Fruit fly (Drosophila melanogaster) whole organism, embryonic: ENCODE measurements around the gene CG13022.

Experiments used
- Ada2b ChIP-seq: fragments of 200-800 bp; sonication (Bioruptor generic); IDR thresholded peaks from 2 replicates; pipeline ENCODE4 v1.3.6; 2022; ENCODE audit warnings: missing biosample characterization, missing genetic modification characterization
- BEAF-32 ChIP-seq: fragments of 200-800 bp; sonication (Bioruptor generic); optimal IDR thresholded peaks from 3 replicates; lab custom pipeline; 2017; ENCODE audit warnings: missing biosample characterization, missing genetic modification characterization, mild to moderate bottlenecking, moderate library complexity, missing genetic modification reagents
- CG1024 ChIP-seq: fragments of 200-800 bp; sonication (Bioruptor generic); IDR thresholded peaks from 2 replicates; pipeline ENCODE4 v1.3.6; 2022; ENCODE audit warnings: missing biosample characterization, missing genetic modification characterization
- CG10321 ChIP-seq: fragments of 200-800 bp; sonication (Bioruptor generic); IDR thresholded peaks from 2 replicates; pipeline ENCODE4 v1.3.6; 2022; ENCODE audit warnings: missing biosample characterization, missing genetic modification characterization
- CG10654 ChIP-seq: fragments of 200-800 bp; sonication (Bioruptor generic); optimal IDR thresholded peaks from 2 replicates; lab custom pipeline; 2016; ENCODE audit warnings: missing biosample characterization, missing genetic modification characterization
- CG11695 ChIP-seq: fragments of 200-800 bp; sonication (Bioruptor generic); IDR thresholded peaks from 3 replicates; pipeline ENCODE4 v1.3.6; 2022; ENCODE audit warnings: missing biosample characterization, missing genetic modification characterization
- CG17385 ChIP-seq: fragments of 200-800 bp; sonication (Bioruptor generic); optimal IDR thresholded peaks from 3 replicates; lab custom pipeline; 2018; ENCODE audit warnings: missing biosample characterization, mild to moderate bottlenecking, missing genetic modification characterization
- CG17802 ChIP-seq: fragments of 200-800 bp; sonication (Bioruptor generic); optimal IDR thresholded peaks from 2 replicates; lab custom pipeline; 2018; ENCODE audit warnings: missing biosample characterization, mild to moderate bottlenecking, missing genetic modification characterization, moderate library complexity
- CG17912 ChIP-seq: fragments of 200-800 bp; sonication (Bioruptor generic); optimal IDR thresholded peaks from 2 replicates; lab custom pipeline; 2018; ENCODE audit warnings: missing biosample characterization, mild to moderate bottlenecking, missing genetic modification characterization
- CG2199 ChIP-seq: fragments of 200-800 bp; sonication (Bioruptor generic); IDR thresholded peaks from 3 replicates; pipeline ENCODE4 v1.3.6; 2022; ENCODE audit warnings: missing biosample characterization, missing genetic modification characterization
- CG2875 ChIP-seq: fragments of 200-800 bp; sonication (Bioruptor generic); optimal IDR thresholded peaks from 2 replicates; lab custom pipeline; 2017; ENCODE audit warnings: missing biosample characterization, mild to moderate bottlenecking, missing genetic modification characterization, missing genetic modification reagents
- CG31441 ChIP-seq: fragments of 200-800 bp; sonication (Bioruptor generic); IDR thresholded peaks from 2 replicates; pipeline ENCODE4 v1.3.6; 2022; ENCODE audit warnings: missing biosample characterization, missing genetic modification characterization
- CG32772 ChIP-seq: fragments of 200-800 bp; sonication (Bioruptor generic); IDR thresholded peaks from 2 replicates; pipeline ENCODE4 v1.3.6; 2022; ENCODE audit warnings: missing biosample characterization, missing genetic modification characterization
- CG33213 ChIP-seq: fragments of 200-800 bp; sonication (Bioruptor generic); optimal IDR thresholded peaks from 3 replicates; lab custom pipeline; 2016; ENCODE audit warnings: missing biosample characterization, missing genetic modification characterization
- CG6683 ChIP-seq: fragments of 200-800 bp; sonication (Bioruptor generic); optimal IDR thresholded peaks from 2 replicates; lab custom pipeline; 2017; ENCODE audit warnings: missing biosample characterization, mild to moderate bottlenecking, missing genetic modification characterization, missing genetic modification reagents
- CG7271 ChIP-seq: fragments of 200-800 bp; sonication (Bioruptor generic); optimal IDR thresholded peaks from 2 replicates; lab custom pipeline; 2018; ENCODE audit warnings: missing biosample characterization, mild to moderate bottlenecking, missing genetic modification characterization, moderate library complexity
- CG9932 ChIP-seq: fragments of 200-800 bp; sonication (Bioruptor generic); IDR thresholded peaks from 2 replicates; pipeline ENCODE4 v1.3.6; 2022; ENCODE audit warnings: missing biosample characterization, missing genetic modification characterization
- D19A ChIP-seq: fragments of 200-800 bp; optimal IDR thresholded peaks from 3 replicates; lab custom pipeline; 2019; ENCODE audit warnings: missing biosample characterization, mild to moderate bottlenecking, missing genetic modification characterization, moderate library complexity
- Deaf1 ChIP-seq: fragments of 200-800 bp; optimal IDR thresholded peaks from 3 replicates; lab custom pipeline; 2019; ENCODE audit warnings: missing biosample characterization, mild to moderate bottlenecking, missing genetic modification characterization, moderate library complexity
- HmgZ ChIP-seq: fragments of 200-800 bp; sonication (Bioruptor generic); optimal IDR thresholded peaks from 2 replicates; lab custom pipeline; 2018; ENCODE audit warnings: missing biosample characterization, mild to moderate bottlenecking, missing genetic modification characterization
- Hmx ChIP-seq: fragments of 200-800 bp; sonication (Bioruptor generic); optimal IDR thresholded peaks from 2 replicates; lab custom pipeline; 2016; ENCODE audit warnings: missing biosample characterization, missing genetic modification characterization
- Hr3 ChIP-seq: fragments of 200-800 bp; sonication (Bioruptor generic); optimal IDR thresholded peaks from 3 replicates; lab custom pipeline; 2016; ENCODE audit warnings: missing biosample characterization, missing genetic modification characterization
- Hr78 ChIP-seq, 2 experiments: fragments of 200-800 bp in 1 of 2; fragments of >200 bp in 1 of 2; sonication (Bioruptor generic) in 1 of 2; optimal IDR thresholded peaks; 2 replicates each; lab custom pipeline; 2017 to 2019; ENCODE audit warnings: missing biosample characterization in 2 of 2, missing genetic modification characterization in 2 of 2, mild to moderate bottlenecking in 1 of 2, moderate library complexity in 1 of 2
- Lpt ChIP-seq: fragments of >200 bp; optimal IDR thresholded peaks from 2 replicates; lab custom pipeline; 2018; ENCODE audit warnings: missing biosample characterization, missing genetic modification characterization
- Med ChIP-seq: fragments of 200-800 bp; sonication (Bioruptor generic); peaks from one replicate; lab custom pipeline; 2016; ENCODE audit warnings: missing biosample characterization, missing genetic modification characterization, mild to moderate bottlenecking, inconsistent platforms, moderate library complexity
- Mrtf ChIP-seq: fragments of 200-800 bp; sonication (Bioruptor generic); IDR thresholded peaks from 3 replicates; pipeline ENCODE4 v1.3.6; 2022; ENCODE audit warnings: missing biosample characterization, missing genetic modification characterization
- Sox102F ChIP-seq: fragments of 200-800 bp; sonication (Bioruptor generic); optimal IDR thresholded peaks from 2 replicates; lab custom pipeline; 2018; ENCODE audit warnings: missing biosample characterization, mild to moderate bottlenecking, missing genetic modification characterization, moderate library complexity
- TFAM ChIP-seq: fragments of 200-800 bp; sonication (Bioruptor generic); optimal IDR thresholded peaks from 2 replicates; lab custom pipeline; 2017; ENCODE audit warnings: missing biosample characterization, missing genetic modification characterization, inconsistent platforms
- bbx ChIP-seq: fragments of 200-800 bp; sonication (Bioruptor generic); IDR thresholded peaks from 2 replicates; pipeline ENCODE4 v1.3.6; 2022; ENCODE audit warnings: missing biosample characterization, missing genetic modification characterization; ENCODE audit not compliant: partially characterized antibody
- bcd ChIP-seq: fragments of 200-800 bp; sonication (Bioruptor generic); optimal IDR thresholded peaks from 2 replicates; lab custom pipeline; 2017; ENCODE audit warnings: missing biosample characterization, mild to moderate bottlenecking, missing genetic modification characterization
- cad ChIP-seq: fragments of >200 bp; optimal IDR thresholded peaks from 2 replicates; lab custom pipeline; 2017; ENCODE audit warnings: missing biosample characterization, missing genetic modification characterization
- cg ChIP-seq: fragments of 200-800 bp; sonication (Bioruptor generic); optimal IDR thresholded peaks from 3 replicates; lab custom pipeline; 2019; ENCODE audit warnings: missing biosample characterization, mild to moderate bottlenecking, missing genetic modification characterization, moderate library complexity
- chinmo ChIP-seq: fragments of 200-800 bp; sonication (Bioruptor generic); IDR thresholded peaks from 4 replicates; pipeline ENCODE4 v1.3.6; 2022; ENCODE audit warnings: missing biosample characterization, missing genetic modification characterization; ENCODE audit not compliant: partially characterized antibody
- chm ChIP-seq: fragments of 200-800 bp; sonication (Bioruptor generic); IDR thresholded peaks from 2 replicates; pipeline ENCODE4 v1.3.6; 2022; ENCODE audit warnings: missing biosample characterization, missing genetic modification characterization
- crol ChIP-seq: fragments of 200-800 bp; sonication (Bioruptor generic); IDR thresholded peaks from 2 replicates; pipeline ENCODE4 v1.3.6; 2022; ENCODE audit warnings: missing biosample characterization, missing genetic modification characterization
- dati ChIP-seq: fragments of 200-800 bp; sonication (Bioruptor generic); IDR thresholded peaks from 2 replicates; pipeline ENCODE4 v1.3.6; 2022; ENCODE audit warnings: missing biosample characterization, missing genetic modification characterization
- dmrt99B ChIP-seq: fragments of 200-800 bp; sonication (Bioruptor generic); optimal IDR thresholded peaks from 2 replicates; lab custom pipeline; 2018; ENCODE audit warnings: missing biosample characterization, mild to moderate bottlenecking, missing genetic modification characterization, moderate library complexity
- ftz-f1 ChIP-seq: fragments of 200-800 bp; sonication (Bioruptor generic); optimal IDR thresholded peaks from 2 replicates; lab custom pipeline; 2016; ENCODE audit warnings: missing biosample characterization, missing genetic modification characterization
- lbe ChIP-seq: fragments of 200-800 bp; sonication (Bioruptor generic); optimal IDR thresholded peaks from 2 replicates; lab custom pipeline; 2016; ENCODE audit warnings: missing biosample characterization, mild to moderate bottlenecking, missing genetic modification characterization
- mam ChIP-seq: fragments of 200-800 bp; sonication (Bioruptor generic); optimal IDR thresholded peaks from 3 replicates; lab custom pipeline; 2016; ENCODE audit warnings: missing biosample characterization, missing genetic modification characterization
- pzg ChIP-seq: fragments of 200-800 bp; sonication (Bioruptor generic); optimal IDR thresholded peaks from 3 replicates; lab custom pipeline; 2018; ENCODE audit warnings: missing biosample characterization, mild to moderate bottlenecking, missing genetic modification characterization, moderate library complexity
- rib ChIP-seq: fragments of 200-800 bp; sonication (Bioruptor generic); IDR thresholded peaks from 2 replicates; pipeline ENCODE4 v1.3.6; 2022; ENCODE audit warnings: missing biosample characterization, missing genetic modification characterization
- seq ChIP-seq: fragments of 200-800 bp; sonication (Bioruptor generic); IDR thresholded peaks from 2 replicates; pipeline ENCODE4 v1.3.6; 2022; ENCODE audit warnings: missing biosample characterization, missing genetic modification characterization
- slou ChIP-seq: fragments of 200-800 bp; sonication (Bioruptor generic); optimal IDR thresholded peaks from 3 replicates; lab custom pipeline; 2016; ENCODE audit warnings: missing biosample characterization, missing genetic modification characterization
- sob ChIP-seq: fragments of 200-800 bp; sonication (Bioruptor generic); IDR thresholded peaks from 2 replicates; pipeline ENCODE4 v1.3.6; 2022; ENCODE audit warnings: missing biosample characterization, missing genetic modification characterization
- stwl ChIP-seq: fragments of 200-800 bp; sonication (Bioruptor generic); optimal IDR thresholded peaks from 3 replicates; lab custom pipeline; 2018; ENCODE audit warnings: missing biosample characterization, mild to moderate bottlenecking, missing genetic modification characterization, moderate library complexity
- zf30C ChIP-seq: fragments of 200-800 bp; sonication (Bioruptor generic); optimal IDR thresholded peaks from 3 replicates; lab custom pipeline; 2018; ENCODE audit warnings: missing biosample characterization, mild to moderate bottlenecking, missing genetic modification characterization

Gene CG13022

DNA sequence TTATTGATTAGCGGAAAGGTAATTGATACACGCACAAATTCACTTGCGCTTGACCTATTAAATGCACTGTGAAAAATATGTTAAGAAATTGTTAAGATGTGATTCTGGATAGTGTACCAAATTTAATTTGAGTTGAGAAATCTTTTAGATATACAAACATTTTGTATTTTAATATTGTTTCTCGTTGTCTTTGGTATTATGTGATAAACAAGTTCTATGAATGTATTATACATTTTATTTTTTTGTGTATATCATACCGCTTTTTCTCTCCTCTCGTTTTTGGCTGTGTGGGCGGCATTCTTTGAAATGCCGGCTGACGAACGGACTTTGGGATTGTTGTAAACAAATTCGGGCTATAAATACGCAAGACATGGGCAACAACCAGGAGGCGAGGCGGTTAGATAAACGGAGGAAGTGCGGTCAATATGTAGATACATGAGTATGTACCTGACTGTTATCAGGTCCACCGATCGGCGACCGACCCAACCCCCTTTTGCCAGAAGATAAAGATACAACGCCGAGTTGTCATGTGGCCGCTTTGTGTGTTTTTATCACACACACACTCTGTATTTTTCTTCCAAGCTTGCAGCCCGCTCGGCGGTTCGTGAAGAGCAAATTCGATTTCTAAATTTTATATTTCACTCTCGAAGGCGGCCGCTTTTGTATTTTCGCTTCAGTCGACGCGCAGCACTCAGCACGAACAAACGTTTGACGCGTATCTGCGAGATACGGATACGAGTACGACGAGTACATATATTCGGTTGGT is 18.2 kb upstream of the CG13022 start (continued):
- TF ChIP-seq CG10654 (GFP tag; lab: Kevin White, UChicago) (peak; percentile 15), CG17912 (GFP tag; lab: Kevin White, UChicago) (no peak), slou (GFP tag; lab: Kevin White, UChicago) (peak; percentile 24), CG10321 (GFP tag; lab: Robert Waterston, UW) (no peak), CG7271 (no peak), CG17802 (tag; lab: Kevin White, UChicago) (peak; percentile 4), dati (GFP tag; lab: Robert Waterston, UW) (no peak), cg (GFP tag; lab: Kevin White, UChicago) (peak; percentile 20), Hr3 (GFP tag; lab: Kevin White, UChicago) (peak; percentile 69), dmrt99B (tag; lab: Kevin White, UChicago) (peak; percentile 73), CG9932 (GFP tag; lab: Robert Waterston, UW) (peak; percentile 60), cad (GFP tag; lab: Kevin White, UChicago) (no peak), CG33213 (GFP tag; lab: Kevin White, UChicago) (no peak), BEAF-32 (GFP tag; lab: Kevin White, UChicago) (no peak), bcd (GFP tag; lab: Kevin White, UChicago) (peak; percentile 59), Ada2b (GFP tag; lab: Robert Waterston, UW) (peak; percentile 83), sob (GFP tag; lab: Robert Waterston, UW) (peak; percentile 77), pzg (no peak), CG2875 (GFP tag; lab: Kevin White, UChicago) (no peak), CG6683 (GFP tag; lab: Kevin White, UChicago) (peak; percentile 21), Lpt (GFP tag; lab: Kevin White, UChicago) (no peak), mam (peak; percentile 62), Mrtf (GFP tag; lab: Robert Waterston, UW) (peak; percentile 55; the same call in 1 of the 3 replicates), Deaf1 (tag; lab: Kevin White, UChicago) (peak; percentile 80), zf30C (GFP tag; lab: Kevin White, UChicago) (peak; percentile 62), CG32772 (peak; percentile 39; the same call in 1 of the 2 replicates), Sox102F (GFP tag; lab: Kevin White, UChicago) (peak; percentile 85), TFAM (no peak)

DNA sequence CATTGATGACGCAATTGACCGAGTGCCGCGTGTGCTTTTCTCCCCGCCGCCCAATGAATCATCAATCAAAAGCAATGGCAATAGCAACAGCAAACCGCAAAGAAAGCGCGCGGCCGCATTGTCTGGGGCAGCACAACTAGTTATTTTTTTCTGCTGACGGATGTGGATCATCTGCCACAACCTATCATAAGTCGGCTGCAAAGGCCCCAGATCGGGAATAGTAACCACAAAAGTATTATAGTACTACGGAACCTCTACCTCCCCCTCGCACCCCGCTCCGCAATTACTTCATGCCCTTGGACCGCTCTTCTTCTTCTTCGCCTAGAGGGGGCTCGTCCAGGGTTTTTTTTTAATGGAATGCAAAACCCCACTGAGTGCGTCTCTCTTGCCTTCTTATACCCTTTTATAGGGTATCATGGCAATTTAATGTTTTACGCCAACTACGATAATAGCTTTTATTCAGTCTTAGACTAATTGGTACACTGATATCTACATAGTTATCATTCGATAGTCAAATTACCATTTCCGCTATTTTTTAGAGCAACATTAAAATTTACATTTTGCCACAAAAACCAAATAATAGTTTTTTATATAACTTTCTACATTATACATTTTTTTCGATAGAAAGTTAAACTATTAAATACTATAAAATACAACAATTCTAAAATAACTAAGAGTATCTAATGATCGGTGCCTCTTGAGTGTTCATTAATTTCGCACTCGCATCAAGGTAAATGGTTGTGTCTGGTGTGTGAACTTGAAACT is 17.4 kb upstream of the CG13022 start:
- TF ChIP-seq CG2199 (GFP tag; lab: Robert Waterston, UW) (peak; percentile 71; the same call in 1 of the 3 replicates), D19A (peak; percentile 92), chm (0 out of 2 replicates have a peak, but pooled peaks have one; percentile 14), Hmx (GFP tag; lab: Kevin White, UChicago) (no peak), crol (GFP tag; lab: Robert Waterston, UW) (peak; percentile 68), Hr3 (GFP tag; lab: Kevin White, UChicago) (no peak), dati (GFP tag; lab: Robert Waterston, UW) (no peak), chinmo (peak; percentile 67; the same call in 1 of the 4 replicates), stwl (tag; lab: Kevin White, UChicago) (peak; percentile 30), CG11695 (0 out of 3 replicates have a peak, but pooled peaks have one; percentile 7), HmgZ (tag; lab: Kevin White, UChicago) (no peak), Med (GFP tag; lab: Kevin White, UChicago) (peak; percentile 52), Hr78 (GFP tag; optimal IDR thresholded peaks at IDR 0.05; lab: Kevin White, UChicago) (no peak), CG31441 (GFP tag; lab: Robert Waterston, UW) (peak; percentile 34; the same call in 1 of the 2 replicates), rib (0 out of 2 replicates have a peak, but pooled peaks have one; percentile 12), CG1024 (GFP tag; lab: Robert Waterston, UW) (no peak), seq (GFP tag; lab: Robert Waterston, UW) (no peak), sob (GFP tag; lab: Robert Waterston, UW) (no peak), ftz-f1 (peak; percentile 7), CG17385 (peak; percentile 48), bbx (GFP tag; lab: Robert Waterston, UW) (0 out of 2 replicates have a peak, but pooled peaks have one; percentile 18), lbe (GFP tag; lab: Kevin White, UChicago) (peak; percentile 36)
